Worm (Caenorhabditis elegans) whole organism, late embryonic: ENCODE data around the gene C16C8.25.
A peak's percentile ranks its signal among the peaks of the same experiment; 100 is the strongest.
"Not testable (repeated sequence)": the region's sequence is repeated elsewhere in the genome, so short reads cannot be mapped to it uniquely, and the experiment has no call there.

Experiments
- elt-2 ChIP-seq: sonication (generic microtip); optimal IDR thresholded peaks from 2 replicates; lab custom pipeline; 2016; ENCODE audit warnings: missing genetic modification reagents, missing genetic modification characterization, missing compliant biosample characterization
- elt-4 ChIP-seq: sonication (generic microtip); optimal IDR thresholded peaks from 2 replicates; lab custom pipeline; 2016; ENCODE audit warnings: missing genetic modification characterization, missing compliant biosample characterization
- gmeb-2 ChIP-seq: sonication (generic microtip); optimal IDR thresholded peaks from 2 replicates; lab custom pipeline; 2016; ENCODE audit warnings: missing genetic modification characterization, inconsistent platforms, missing compliant biosample characterization
- npax-4 ChIP-seq: sonication (generic microtip); optimal IDR thresholded peaks from 2 replicates; lab custom pipeline; 2016; ENCODE audit warnings: missing genetic modification characterization, missing compliant biosample characterization
- pha-2 ChIP-seq: sonication (generic microtip); optimal IDR thresholded peaks from 2 replicates; lab custom pipeline; 2017; ENCODE audit warnings: mild to moderate bottlenecking, missing genetic modification characterization, missing compliant biosample characterization

C16C8.25 gene

DNA sequence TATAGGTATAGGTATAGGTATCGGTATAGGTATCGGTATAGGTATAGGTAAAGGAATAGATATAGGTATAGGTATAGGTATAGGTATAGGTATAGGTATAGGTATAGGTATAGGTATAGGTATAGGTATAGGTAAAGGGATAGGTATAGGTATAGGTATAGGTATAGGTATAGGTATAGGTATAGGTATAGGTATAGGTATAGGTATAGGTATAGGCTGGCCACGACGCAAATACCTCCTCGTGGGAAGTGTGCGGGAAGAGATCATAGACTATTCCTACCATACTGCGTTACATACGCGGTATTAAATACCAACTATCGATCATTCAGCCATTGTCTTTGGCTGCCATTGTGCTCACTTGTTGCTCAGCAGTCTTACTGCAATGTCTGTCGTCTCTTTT, 41.8 kb downstream of the C16C8.25 start, which contains the start of gene fbxb-112:
Gene fbxb-112 (plus strand): TSS at position 301 of the 400 bp plus-strand sequence.
- TF ChIP-seq gmeb-2; pha-2; npax-4 (tag; lab: Kevin White, UChicago): not testable (repeated sequence)

- TF ChIP-seq elt-2 (tag; lab: Kevin White, UChicago) (peak; percentile 35), elt-4 (tag; lab: Kevin White, UChicago) (no peak)
- TF ChIP-seq, all 69 proteins: peak for 1
These were observed 50.4 kb downstream of the C16C8.25 start, which contains the start of gene Y49F6B.9 for ce11 chrII:3499386-3499785. Gene Y49F6B.9 (minus strand): TSS chrII:3499387.
